Worm (Caenorhabditis elegans) whole organism, L4 larva: Measurements from ENCODE around the gene his-6.

Experiments used
- F10B5.3 ChIP-seq: sonication (generic microtip); optimal IDR thresholded peaks from 2 replicates; lab custom pipeline; 2016; ENCODE audit warnings: mild to moderate bottlenecking, missing genetic modification characterization, missing compliant biosample characterization
- F49E8.2 ChIP-seq: sonication (generic microtip); optimal IDR thresholded peaks from 2 replicates; lab custom pipeline; 2016; ENCODE audit warnings: missing compliant biosample characterization, mild to moderate bottlenecking, missing genetic modification characterization, borderline replicate concordance
- Y48G9A.11 ChIP-seq: fragments of 200-800 bp; sonication (Bioruptor generic); IDR thresholded peaks from 2 replicates; pipeline ENCODE4 v1.3.6; 2022; ENCODE audit warnings: missing genetic modification reagents, missing genetic modification characterization, missing compliant biosample characterization
- aly-2 ChIP-seq: sonication (generic microtip); optimal IDR thresholded peaks from 2 replicates; lab custom pipeline; 2018; ENCODE audit warnings: missing biosample characterization, missing genetic modification characterization
- ama-1 ChIP-seq: fragments of 150-350 bp; optimal IDR thresholded peaks from 2 replicates; lab custom pipeline; 2014; ENCODE audit warnings: inconsistent platforms, mixed read lengths
- ceh-62 ChIP-seq: sonication (generic microtip); optimal IDR thresholded peaks from 2 replicates; lab custom pipeline; 2017; ENCODE audit warnings: missing biosample characterization, missing genetic modification characterization
- dmd-6 ChIP-seq: fragments of 200-800 bp; sonication (Bioruptor generic); IDR thresholded peaks from 2 replicates; pipeline ENCODE4 v1.3.6; 2022; ENCODE audit warnings: missing genetic modification reagents, missing genetic modification characterization, missing compliant biosample characterization
- dmd-8 ChIP-seq: fragments of 200-800 bp; sonication (Bioruptor generic); IDR thresholded peaks from 2 replicates; pipeline ENCODE4 v1.3.6; 2022; ENCODE audit warnings: missing genetic modification characterization, missing compliant biosample characterization
- dpl-1 ChIP-seq: fragments of 150-350 bp; optimal IDR thresholded peaks from 2 replicates; lab custom pipeline; 2014; ENCODE audit warnings: missing biosample characterization, missing genetic modification reagents, missing genetic modification characterization
- dve-1 ChIP-seq: sonication (generic microtip); optimal IDR thresholded peaks from 2 replicates; lab custom pipeline; 2017; ENCODE audit warnings: antibody characterized with exemption, mild to moderate bottlenecking, missing genetic modification characterization, missing compliant biosample characterization; ENCODE audit not compliant: insufficient read depth
- hif-1 ChIP-seq, 2 experiments: sonication (generic microtip); optimal IDR thresholded peaks; 2 replicates each; lab custom pipeline; 2016 to 2017; ENCODE audit warnings: missing compliant biosample characterization in 2 of 2, missing genetic modification characterization in 2 of 2, missing genetic modification reagents in 2 of 2, missing genotype in 2 of 2, mild to moderate bottlenecking in 1 of 2
- hlh-11 ChIP-seq: fragments of 200-800 bp; sonication (Bioruptor generic); optimal IDR thresholded peaks from 2 replicates; lab custom pipeline; 2018; ENCODE audit warnings: mild to moderate bottlenecking, missing genetic modification characterization, missing compliant biosample characterization
- hlh-30 ChIP-seq: sonication (generic microtip); optimal IDR thresholded peaks from 2 replicates; lab custom pipeline; 2017; ENCODE audit warnings: antibody characterized with exemption, mild to moderate bottlenecking, missing genetic modification characterization, missing compliant biosample characterization; ENCODE audit not compliant: insufficient read depth
- hmg-1.1 ChIP-seq: fragments of 200-800 bp; sonication (Bioruptor generic); IDR thresholded peaks from 2 replicates; pipeline ENCODE4 v1.3.6; 2022; ENCODE audit warnings: missing genetic modification reagents, missing genetic modification characterization, missing compliant biosample characterization
- lim-7 ChIP-seq: fragments of 200-800 bp; sonication (Bioruptor generic); IDR thresholded peaks from 2 replicates; pipeline ENCODE4 v1.3.6; 2022; ENCODE audit warnings: missing genetic modification characterization, missing compliant biosample characterization
- lin-38 ChIP-seq: fragments of 200-800 bp; sonication (Bioruptor generic); IDR thresholded peaks from 2 replicates; pipeline ENCODE4 v1.3.6; 2022; ENCODE audit warnings: missing genetic modification reagents, missing genetic modification characterization, missing compliant biosample characterization
- lir-3 ChIP-seq: sonication (generic microtip); optimal IDR thresholded peaks from 2 replicates; lab custom pipeline; 2016; ENCODE audit warnings: mild to moderate bottlenecking, missing genetic modification characterization, missing compliant biosample characterization
- lsy-2 ChIP-seq, 2 experiments: fragments of 150-350 bp in 1 of 2; sonication (generic microtip) in 1 of 2; optimal IDR thresholded peaks; 2 replicates each; lab custom pipeline; 2014 to 2017; ENCODE audit warnings: missing biosample characterization in 2 of 2, missing genetic modification characterization in 2 of 2
- mes-2 ChIP-seq: sonication (generic microtip); optimal IDR thresholded peaks from 2 replicates; lab custom pipeline; 2016; ENCODE audit warnings: missing genotype, mild to moderate bottlenecking, missing genetic modification characterization, missing compliant biosample characterization; ENCODE audit not compliant: poor library complexity, severe bottlenecking
- mxl-3 ChIP-seq: fragments of 200-800 bp; sonication (Bioruptor generic); optimal IDR thresholded peaks from 2 replicates; lab custom pipeline; 2018; ENCODE audit warnings: mild to moderate bottlenecking, missing genetic modification characterization, missing compliant biosample characterization
- nhr-10 ChIP-seq: fragments of 150-350 bp; optimal IDR thresholded peaks from 2 replicates; lab custom pipeline; 2014; ENCODE audit warnings: missing biosample characterization, missing genetic modification characterization
- nhr-102 ChIP-seq: sonication (generic microtip); optimal IDR thresholded peaks from 2 replicates; lab custom pipeline; 2016; ENCODE audit warnings: mild to moderate bottlenecking, missing genetic modification characterization, moderate library complexity, missing compliant biosample characterization
- nhr-11 ChIP-seq: fragments of 150-350 bp; optimal IDR thresholded peaks from 2 replicates; lab custom pipeline; 2014; ENCODE audit warnings: missing biosample characterization, missing genetic modification characterization
- nhr-111 ChIP-seq: fragments of 200-800 bp; sonication (Bioruptor generic); optimal IDR thresholded peaks from 2 replicates; lab custom pipeline; 2018; ENCODE audit warnings: mild to moderate bottlenecking, missing genetic modification characterization, missing compliant biosample characterization
- nhr-28 ChIP-seq: fragments of 150-350 bp; optimal IDR thresholded peaks from 2 replicates; lab custom pipeline; 2014; ENCODE audit warnings: missing biosample characterization, missing genetic modification characterization
- nhr-6 ChIP-seq: fragments of 150-350 bp; optimal IDR thresholded peaks from 2 replicates; lab custom pipeline; 2014; ENCODE audit warnings: missing biosample characterization, missing genetic modification characterization
- rbr-2 ChIP-seq: sonication (generic microtip); optimal IDR thresholded peaks from 2 replicates; lab custom pipeline; 2016; ENCODE audit warnings: missing genotype, missing genetic modification characterization, missing compliant biosample characterization
- saeg-2 ChIP-seq: fragments of 200-800 bp; sonication (Bioruptor generic); IDR thresholded peaks from 2 replicates; pipeline ENCODE4 v1.3.6; 2022; ENCODE audit warnings: missing genetic modification reagents, missing genetic modification characterization, missing compliant biosample characterization
- set-16 ChIP-seq: fragments of 200-800 bp; sonication (Bioruptor generic); IDR thresholded peaks from 2 replicates; pipeline ENCODE4 v1.3.6; 2022; ENCODE audit warnings: missing genetic modification reagents, missing genetic modification characterization, missing compliant biosample characterization
- skn-1 ChIP-seq: fragments of 150-350 bp; optimal IDR thresholded peaks from 2 replicates; lab custom pipeline; 2014; ENCODE audit warnings: missing biosample characterization, missing genetic modification characterization
- tra-1 ChIP-seq: fragments of 200-800 bp; sonication (Bioruptor generic); IDR thresholded peaks from 2 replicates; pipeline ENCODE4 v1.3.6; 2022; ENCODE audit warnings: missing genetic modification reagents, missing genetic modification characterization, missing compliant biosample characterization
- unc-130 ChIP-seq: sonication (generic microtip); optimal IDR thresholded peaks from 2 replicates; lab custom pipeline; 2016; ENCODE audit warnings: missing genetic modification reagents, missing genetic modification characterization, missing compliant biosample characterization
- unc-62 ChIP-seq, 3 experiments: fragments of 150-350 bp in 1 of 3; sonication (generic microtip); optimal IDR thresholded peaks in 2 of 3; peaks in 1 of 3; 1 replicate in 1 of 3; 2 replicates in 2 of 3; lab custom pipeline; 2014 to 2017; ENCODE audit warnings: missing biosample characterization in 3 of 3, missing genetic modification characterization in 3 of 3, missing genetic modification reagents in 3 of 3, missing genotype in 1 of 3
- zag-1 ChIP-seq: fragments of 150-350 bp; optimal IDR thresholded peaks from 2 replicates; lab custom pipeline; 2014; ENCODE audit warnings: missing biosample characterization, missing genetic modification characterization
- zfp-2 ChIP-seq: sonication (generic microtip); optimal IDR thresholded peaks from 2 replicates; lab custom pipeline; 2016; ENCODE audit warnings: mild to moderate bottlenecking, missing genetic modification characterization, missing compliant biosample characterization

Gene his-6

ce11 chrV:8569841-8570361 is 35.1 kb upstream of the his-6 start, which contains the start of the genes F25G6.9 and symk-1:
TSS of gene F25G6.9 (minus strand) at chrV:8570000.
TSS of gene symk-1 (plus strand) at chrV:8570311.
- TF ChIP-seq unc-130 (GFP tag; lab: Kevin White, UChicago) (no peak), F10B5.3 (peak; percentile 39), dpl-1 (GFP tag; lab: Kevin White, UChicago) (peak; percentile 63), zfp-2 (tag; lab: Kevin White, UChicago) (no peak), mes-2 (tag; lab: Kevin White, UChicago) (peak; percentile 67), nhr-102 (tag; lab: Kevin White, UChicago) (peak; percentile 60), dve-1 (tag; lab: Kevin White, UChicago) (peak; percentile 54), set-16 (GFP tag; lab: Robert Waterston, UW) (no peak), nhr-6 (peak; percentile 35), hlh-11 (tag; lab: Kevin White, UChicago) (peak; percentile 51), hmg-1.1 (GFP tag; lab: Robert Waterston, UW) (peak; percentile 70), tra-1 (GFP tag; lab: Robert Waterston, UW) (0 out of 2 replicates have a peak, but pooled peaks have one; percentile 14), dmd-6 (GFP tag; lab: Robert Waterston, UW) (peak; percentile 46), F49E8.2 (peak; percentile 6)
- TF ChIP-seq, all 104 proteins: peak for 11

- TF ChIP-seq hlh-30 (tag; lab: Kevin White, UChicago) (no peak), Y48G9A.11 (GFP tag; lab: Robert Waterston, UW) (no peak), ceh-62 (tag; lab: Kevin White, UChicago) (no peak), unc-62 (GFP tag; optimal IDR thresholded peaks at IDR 0.05 in 1 of 2; lab: Kevin White, UChicago) (peak in 1 of 2 experiments; percentile 91), unc-62 (tag; optimal IDR thresholded peaks at IDR 0.05; lab: Kevin White, UChicago) (no peak)
Observed at ce11 chrV:8569172-8569571, 34.4 kb upstream of the his-6 start.

DNA sequence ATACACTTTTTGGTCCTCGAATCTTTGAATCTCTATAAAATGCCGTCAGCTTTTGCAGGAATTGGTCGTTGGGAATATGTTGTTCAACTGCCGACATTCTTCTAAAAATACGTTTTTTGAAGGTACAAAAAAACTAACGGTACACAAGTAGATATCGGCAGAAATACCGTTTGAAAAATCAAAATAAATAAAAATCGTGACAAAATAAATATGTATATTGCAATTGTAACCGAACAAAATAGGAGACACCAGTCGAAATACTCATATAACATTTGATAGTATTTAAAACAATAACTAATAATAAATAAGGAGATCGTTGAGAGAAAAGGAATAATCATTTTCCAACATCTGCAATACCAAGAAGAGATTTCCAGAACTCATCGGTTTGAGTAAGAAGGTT is 30.3 kb upstream of the his-6 start, which contains the start of gene F25G6.8:
Gene F25G6.8, minus strand, starts transcription at position 101 of the 400 bp plus-strand sequence.
- no peak for TF ChIP-seq hif-1 (tag; optimal IDR thresholded peaks at IDR 0.05; lab: Kevin White, UChicago)
- TF ChIP-seq lin-38 (GFP tag; lab: Robert Waterston, UW) = peak; percentile 5; the same call in 1 of the 2 replicates
- no peak for TF ChIP-seq rbr-2 (tag; lab: Kevin White, UChicago)

DNA sequence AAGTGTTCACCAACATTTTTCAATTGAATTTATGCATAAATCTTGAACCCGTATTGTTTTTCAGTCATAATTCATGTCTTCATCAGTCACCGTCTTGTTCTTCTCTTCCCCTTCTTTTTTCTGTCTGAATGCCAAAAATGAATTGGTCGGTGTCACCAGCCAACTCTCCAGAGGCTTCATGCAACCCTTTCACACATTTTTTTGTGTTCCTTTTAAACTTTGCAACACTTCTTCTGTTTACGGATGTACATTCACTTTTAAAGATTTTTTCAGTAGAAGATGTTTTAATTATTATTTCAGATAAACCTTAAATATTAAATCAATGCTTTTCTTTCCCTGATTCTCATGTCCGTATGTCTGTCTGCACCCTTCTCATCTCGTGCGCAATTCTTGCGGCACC is 26.1 kb upstream of the his-6 start, which contains the start of gene acr-16:
Gene acr-16, plus strand, starts transcription at position 301 of the 400 bp plus-strand sequence.
- TF ChIP-seq nhr-111 (GFP tag; lab: Kevin White, UChicago) (no peak), nhr-10 (no peak), mxl-3 (no peak), lir-3 (tag; lab: Kevin White, UChicago) (no peak), nhr-11 (no peak), hif-1 (tag; optimal IDR thresholded peaks at IDR 0.05; lab: Kevin White, UChicago) (no peak)

DNA sequence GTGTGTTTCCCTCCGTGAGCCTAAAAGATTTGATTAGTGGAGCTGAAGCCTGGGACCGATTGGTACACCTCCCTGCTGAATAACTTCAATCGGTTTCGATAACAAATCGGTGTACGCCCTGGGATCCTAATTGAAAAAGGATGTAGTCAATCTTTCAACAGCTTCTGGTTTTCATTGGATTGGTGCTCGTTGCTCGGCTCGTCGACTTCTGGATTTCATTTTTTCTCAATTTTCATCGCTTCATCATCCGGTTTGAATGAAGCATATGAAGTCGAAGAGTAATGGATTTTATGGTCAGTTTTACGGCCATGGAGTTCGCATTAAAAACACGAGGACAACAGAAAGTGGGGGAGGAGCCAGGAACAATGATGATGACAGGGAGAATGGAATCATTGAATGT is 21.2 kb upstream of the his-6 start:
- no peak for TF ChIP-seq F49E8.2
- TF ChIP-seq lim-7 (GFP tag; lab: Robert Waterston, UW) = no peak
- TF ChIP-seq ama-1 (lab: Kevin White, UChicago) = no peak
- no peak for TF ChIP-seq skn-1 (tag; lab: Kevin White, UChicago)
- TF ChIP-seq zag-1 (tag; lab: Kevin White, UChicago) = no peak
- no peak for TF ChIP-seq lsy-2 (tag; optimal IDR thresholded peaks at IDR 0.05; lab: Kevin White, UChicago)
- TF ChIP-seq nhr-28 (tag; lab: Kevin White, UChicago) = no peak
- TF ChIP-seq dmd-8 (GFP tag; lab: Robert Waterston, UW) = no peak
- no peak for TF ChIP-seq lin-38 (GFP tag; lab: Robert Waterston, UW)
- TF ChIP-seq nhr-102 (tag; lab: Kevin White, UChicago) = no peak
- TF ChIP-seq aly-2 (tag; lab: Kevin White, UChicago) = no peak
- TF ChIP-seq saeg-2 (GFP tag; lab: Robert Waterston, UW) = no peak
